Fruit fly (Drosophila melanogaster) whole organism, wandering third instar larva: Measurements from ENCODE around the gene CG44385.

Experiments
- Hnf4 ChIP-seq: fragments of 200-800 bp; sonication (Bioruptor generic); optimal IDR thresholded peaks from 2 replicates; lab custom pipeline; 2016; ENCODE audit warnings: missing biosample characterization, mild to moderate bottlenecking, missing genetic modification characterization
- Hr83 ChIP-seq: fragments of 200-300 bp; sonication (Bioruptor generic); optimal IDR thresholded peaks from 2 replicates; lab custom pipeline; 2016; ENCODE audit warnings: missing biosample characterization, mild to moderate bottlenecking, missing genetic modification characterization, moderate library complexity; ENCODE audit not compliant: poor library complexity, severe bottlenecking
- Myc ChIP-seq: fragments of >200 bp; optimal IDR thresholded peaks from 2 replicates; lab custom pipeline; 2017
- Sp1 ChIP-seq: fragments of 200-800 bp; sonication (Bioruptor generic); optimal IDR thresholded peaks from 3 replicates; lab custom pipeline; 2019; ENCODE audit warnings: missing biosample characterization, mild to moderate bottlenecking, missing genetic modification characterization, moderate library complexity
- brk ChIP-seq: fragments of 200-800 bp; sonication (Bioruptor generic); optimal IDR thresholded peaks from 2 replicates; lab custom pipeline; 2016; ENCODE audit warnings: missing biosample characterization, mild to moderate bottlenecking, missing genetic modification characterization
- dl ChIP-seq, 2 experiments: fragments of 175-275, 200-275 bp in 1 of 2; fragments of 200-275 bp in 1 of 2; sonication (Bioruptor generic); optimal IDR thresholded peaks; lab custom pipeline; 2018; ENCODE audit warnings: mild to moderate bottlenecking in 2 of 2, missing biosample characterization in 2 of 2, missing genetic modification characterization in 2 of 2, moderate library complexity in 2 of 2; ENCODE audit not compliant: partially characterized antibody in 2 of 2, insufficient read depth in 1 of 2
- ey ChIP-seq: fragments of 200-800 bp; sonication (Bioruptor generic); optimal IDR thresholded peaks from 2 replicates; lab custom pipeline; 2016; ENCODE audit warnings: missing biosample characterization, missing genetic modification characterization
- jim ChIP-seq: fragments of 175-275, 200-325 bp; sonication (Bioruptor generic); optimal IDR thresholded peaks from 2 replicates; lab custom pipeline; 2016; ENCODE audit warnings: missing biosample characterization, mild to moderate bottlenecking, missing genetic modification characterization
- psq ChIP-seq: fragments of 200-800 bp; sonication (Bioruptor generic); optimal IDR thresholded peaks from 3 replicates; lab custom pipeline; 2017; ENCODE audit warnings: missing biosample characterization, mild to moderate bottlenecking, missing genetic modification characterization, moderate library complexity
- tai ChIP-seq: sonication (Bioruptor generic); optimal IDR thresholded peaks from 2 replicates; lab custom pipeline; 2016; ENCODE audit warnings: missing biosample characterization, missing genetic modification characterization

DNA sequence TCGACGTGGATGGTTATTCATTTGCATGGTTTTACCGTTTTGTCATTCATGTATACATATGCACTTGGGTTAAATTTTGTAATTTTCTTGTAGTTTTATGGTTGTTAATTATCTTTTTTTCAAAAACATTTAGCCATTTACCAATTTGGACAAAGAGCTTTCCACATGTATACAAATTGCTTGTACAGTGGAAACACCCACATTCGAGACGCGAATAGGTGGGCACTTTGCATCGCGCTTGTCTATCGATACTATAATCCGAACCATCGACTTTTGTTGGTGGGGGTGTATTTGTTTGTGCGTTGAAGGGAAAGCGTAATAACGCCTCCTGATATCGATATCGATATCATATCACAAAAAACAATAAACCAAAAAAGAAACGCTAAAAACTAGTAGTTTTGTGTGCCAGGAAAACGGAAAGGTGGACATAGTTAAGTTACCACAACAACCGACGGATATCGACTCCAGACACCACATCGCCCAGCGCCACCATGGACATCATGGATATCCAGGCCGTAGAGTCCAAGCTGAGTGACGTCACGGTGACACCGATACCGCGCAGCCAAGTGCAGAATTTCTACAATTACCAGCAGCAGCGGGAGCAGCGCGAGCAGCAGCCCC lies 5.5 kb upstream of the CG44385 start, which contains the start of gene CDK2AP1:
- TF ChIP-seq psq (GFP tag; lab: Kevin White, UChicago) (no peak), ey (GFP tag; lab: Kevin White, UChicago) (no peak), Myc (lab: Kevin White, UChicago) (no peak), brk (no peak), jim (no peak), Hr83 (GFP tag; lab: Kevin White, UChicago) (no peak), Hnf4 (GFP tag; lab: Kevin White, UChicago) (no peak), Sp1 (GFP tag; lab: Kevin White, UChicago) (no peak), dl (GFP tag; optimal IDR thresholded peaks at IDR 0.05; lab: Kevin White, UChicago; ENCODE audit: insufficient read depth in 1 of 2, partially characterized antibody in 2 of 2) (no peak), tai (GFP tag; lab: Kevin White, UChicago) (no peak)
